Worm (Caenorhabditis elegans): ENCODE results near the gene gex-3.

Gene gex-3

ce11 chrIV:12391003-12391637 lies 13.1 kb upstream of the gex-3 start, which contains the start of the genes rps-23 and dpm-3 (continued):
- TF ChIP-seq atf-7 (tag; optimal IDR thresholded peaks at IDR 0.05) (peak; percentile 56), bed-2 (GFP tag; IDR thresholded peaks at IDR 0.05) (peak; percentile 96), ztf-6 (GFP tag; IDR thresholded peaks at IDR 0.05) (peak; percentile 87), lir-1 (GFP tag; conservative IDR thresholded peaks at IDR 0.05) (peak; percentile 87), lsl-1 (GFP tag; optimal IDR thresholded peaks at IDR 0.05) (peak; percentile 98), ztf-28 (GFP tag; IDR thresholded peaks at IDR 0.05) (peak; percentile 98), him-1 (tag; optimal IDR thresholded peaks at IDR 0.05) (peak; percentile 71), somi-1 (GFP tag; optimal IDR thresholded peaks at IDR 0.05) (peak; percentile 73), snpc-4 (GFP tag; optimal IDR thresholded peaks at IDR 0.05) (peak; percentile 50), snpc-4 (tag; optimal IDR thresholded peaks at IDR 0.05) (peak; percentile 65 to 82 (median 76)), attf-3 (GFP tag; conservative IDR thresholded peaks at IDR 0.05) (peak; percentile 88), F57A8.1 (GFP tag; optimal IDR thresholded peaks at IDR 0.05) (no peak), rcor-1 (GFP tag; IDR thresholded peaks at IDR 0.05) (peak; percentile 90), Y56A3A.18 (GFP tag; IDR thresholded peaks at IDR 0.05) (peak; percentile 84), unc-62 (GFP tag; optimal IDR thresholded peaks at IDR 0.05) (no peak), hmg-20 (GFP tag; IDR thresholded peaks at IDR 0.05) (0 out of 2 replicates have a peak, but pooled peaks have one; percentile 59), sptf-2 (GFP tag; optimal IDR thresholded peaks at IDR 0.05) (peak; percentile 40), bed-1 (GFP tag; IDR thresholded peaks at IDR 0.05) (0 out of 2 replicates have a peak, but pooled peaks have one; percentile 19), F37B4.10 (GFP tag; IDR thresholded peaks at IDR 0.05) (no peak), F33H1.4 (GFP tag; IDR thresholded peaks at IDR 0.05) (peak; percentile 98), madf-8 (GFP tag; conservative IDR thresholded peaks at IDR 0.05) (peak; percentile 86), egl-44 (GFP tag; IDR thresholded peaks at IDR 0.05) (peak; percentile 82), nhr-90 (tag; optimal IDR thresholded peaks at IDR 0.05) (no peak), let-526 (GFP tag; IDR thresholded peaks at IDR 0.05) (peak; percentile 97), nhr-80 (tag; optimal IDR thresholded peaks at IDR 0.05) (peak; percentile 83), nhr-179 (tag; optimal IDR thresholded peaks at IDR 0.05) (no peak), nfya-2 (GFP tag; IDR thresholded peaks at IDR 0.05) (0 out of 2 replicates have a peak, but pooled peaks have one; percentile 73), Y67H2A.10 (GFP tag; conservative IDR thresholded peaks at IDR 0.05) (peak; percentile 92), hsf-1 (GFP tag; IDR thresholded peaks at IDR 0.05) (peak; percentile 76), gei-17 (GFP tag; optimal IDR thresholded peaks at IDR 0.05) (peak; percentile 34), unc-130 (GFP tag; optimal IDR thresholded peaks at IDR 0.05) (peak; percentile 97), rec-8 (tag; optimal IDR thresholded peaks at IDR 0.05) (peak; percentile 68 to 85), ceh-79 (tag; optimal IDR thresholded peaks at IDR 0.05) (no peak), rpc-1 (optimal IDR thresholded peaks at IDR 0.05) (peak; percentile 15), rpc-1 (tag; optimal IDR thresholded peaks at IDR 0.05) (peak; percentile 6), nhr-120 (GFP tag; IDR thresholded peaks at IDR 0.05) (0 out of 2 replicates have a peak, but pooled peaks have one; percentile 62), T07F8.4 (tag; optimal IDR thresholded peaks at IDR 0.05) (peak; percentile 80)

DNA sequence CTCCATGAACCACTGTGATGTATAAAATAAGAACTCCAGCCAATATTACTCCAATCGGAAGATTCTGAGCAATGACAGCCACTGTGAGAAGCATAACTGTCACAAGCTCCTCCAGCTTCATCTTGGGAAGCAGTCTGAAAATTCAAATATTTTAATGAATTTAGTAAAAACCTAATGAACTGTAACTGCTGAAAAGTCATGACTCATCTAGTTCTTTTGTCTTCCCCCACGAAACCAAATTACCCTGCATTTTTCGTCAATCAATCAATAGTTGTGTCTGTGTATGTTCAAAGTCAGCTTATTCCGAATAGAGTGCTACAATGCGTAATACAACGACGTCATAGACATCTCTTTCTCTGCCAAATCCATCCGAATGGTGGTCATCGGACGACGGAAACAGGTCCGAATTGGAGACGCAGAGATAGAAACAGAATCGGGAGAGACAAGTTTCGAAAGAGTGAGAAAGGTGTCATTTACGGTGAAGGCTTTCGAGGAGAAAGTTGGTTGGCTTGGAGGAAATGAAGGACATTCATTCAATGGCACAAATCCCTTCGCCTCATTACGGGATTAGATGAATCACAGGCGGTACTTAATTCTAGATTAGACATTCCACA lies 7.5 kb upstream of the gex-3 start:
- TF ChIP-seq attf-3 (GFP tag; conservative IDR thresholded peaks at IDR 0.05) (no peak), cebp-2 (GFP tag; IDR thresholded peaks at IDR 0.05) (0 out of 2 replicates have a peak, but pooled peaks have one; percentile 41)

Data from whole organism, young adult.